Fruit fly (Drosophila melanogaster) whole organism, pupa: Measurements from ENCODE around the gene CG10970.

Source experiments
- CG10348 ChIP-seq: fragments of 200-800 bp; sonication (Bioruptor generic); IDR thresholded peaks from 2 replicates; pipeline ENCODE4 v1.3.6; 2022; ENCODE audit warnings: missing biosample characterization, missing genetic modification characterization
- CG12605 ChIP-seq: fragments of 200-800 bp; sonication (Bioruptor generic); IDR thresholded peaks from 2 replicates; pipeline ENCODE4 v1.3.6; 2022; ENCODE audit warnings: missing biosample characterization, missing genetic modification characterization
- CG13204 ChIP-seq: fragments of 200-800 bp; sonication (Bioruptor generic); optimal IDR thresholded peaks from 2 replicates; lab custom pipeline; 2018; ENCODE audit warnings: missing biosample characterization, mild to moderate bottlenecking, missing genetic modification characterization, moderate library complexity
- CG14655 ChIP-seq: fragments of 200-800 bp; sonication (Bioruptor generic); optimal IDR thresholded peaks from 3 replicates; lab custom pipeline; 2017; ENCODE audit warnings: mild to moderate bottlenecking, missing biosample characterization, missing genetic modification reagents, missing genetic modification characterization
- CG15710 ChIP-seq: fragments of 200-800 bp; sonication (Bioruptor generic); optimal IDR thresholded peaks from 2 replicates; lab custom pipeline; 2018; ENCODE audit warnings: missing biosample characterization, mild to moderate bottlenecking, missing genetic modification characterization, moderate library complexity
- CG17806 ChIP-seq: fragments of 200-800 bp; sonication (Bioruptor generic); optimal IDR thresholded peaks from 2 replicates; lab custom pipeline; 2018; ENCODE audit warnings: missing biosample characterization, mild to moderate bottlenecking, missing genetic modification characterization, moderate library complexity
- CG32121 ChIP-seq: fragments of 200-800 bp; sonication (Bioruptor generic); IDR thresholded peaks from 2 replicates; pipeline ENCODE4 v1.3.6; 2022; ENCODE audit warnings: missing biosample characterization, missing genetic modification characterization
- CG34367 ChIP-seq: fragments of 200-800 bp; sonication (Bioruptor generic); optimal IDR thresholded peaks from 2 replicates; lab custom pipeline; 2018; ENCODE audit warnings: missing biosample characterization, mild to moderate bottlenecking, missing genetic modification characterization
- CG4496 ChIP-seq: fragments of 200-800 bp; sonication (Bioruptor generic); IDR thresholded peaks from 3 replicates; pipeline ENCODE4 v1.3.6; 2022; ENCODE audit warnings: missing biosample characterization, missing genetic modification characterization
- CG8159 ChIP-seq: fragments of 200-800 bp; sonication (Bioruptor generic); optimal IDR thresholded peaks from 3 replicates; lab custom pipeline; 2018; ENCODE audit warnings: missing biosample characterization, mild to moderate bottlenecking, missing genetic modification characterization, moderate library complexity
- CG8301 ChIP-seq: fragments of 200-800 bp; sonication (Bioruptor generic); optimal IDR thresholded peaks from 2 replicates; lab custom pipeline; 2018; ENCODE audit warnings: missing biosample characterization, mild to moderate bottlenecking, missing genetic modification characterization
- CG9948 ChIP-seq: fragments of 200-800 bp; sonication (Bioruptor generic); optimal IDR thresholded peaks from 2 replicates; lab custom pipeline; 2018; ENCODE audit warnings: missing biosample characterization, mild to moderate bottlenecking, missing genetic modification characterization, moderate library complexity
- D1 ChIP-seq: fragments of 200-800 bp; sonication (Bioruptor generic); optimal IDR thresholded peaks from 2 replicates; lab custom pipeline; 2018; ENCODE audit warnings: missing biosample characterization, mild to moderate bottlenecking, missing genetic modification characterization, moderate library complexity
- EcR ChIP-seq: fragments of 200-800 bp; sonication (Bioruptor generic); optimal IDR thresholded peaks from 3 replicates; lab custom pipeline; 2019; ENCODE audit warnings: missing biosample characterization, missing genetic modification characterization, mild to moderate bottlenecking, moderate library complexity, missing genetic modification reagents
- Ets98B ChIP-seq: fragments of 200-800 bp; sonication (Bioruptor generic); IDR thresholded peaks from 2 replicates; pipeline ENCODE4 v1.3.6; 2022; ENCODE audit warnings: missing biosample characterization, missing genetic modification characterization
- Pif1A ChIP-seq: fragments of 200-800 bp; sonication (Bioruptor generic); optimal IDR thresholded peaks from 3 replicates; lab custom pipeline; 2016; ENCODE audit warnings: missing biosample characterization, missing genetic modification characterization
- Pif1B ChIP-seq: fragments of 200-800 bp; sonication (Bioruptor generic); optimal IDR thresholded peaks from 3 replicates; lab custom pipeline; 2016; ENCODE audit warnings: missing biosample characterization, missing genetic modification characterization
- Snoo ChIP-seq: fragments of 200-800 bp; sonication (Bioruptor generic); optimal IDR thresholded peaks from 3 replicates; lab custom pipeline; 2017; ENCODE audit warnings: missing biosample characterization, mild to moderate bottlenecking, missing genetic modification characterization, inconsistent platforms
- fd96Ca ChIP-seq: fragments of 200-800 bp; sonication (Bioruptor generic); IDR thresholded peaks from 3 replicates; pipeline ENCODE4 v1.3.6; 2022; ENCODE audit warnings: missing biosample characterization, missing genetic modification characterization
- gl ChIP-seq: fragments of 200-800 bp; sonication (Bioruptor generic); optimal IDR thresholded peaks from 2 replicates; lab custom pipeline; 2018; ENCODE audit warnings: missing biosample characterization, mild to moderate bottlenecking, missing genetic modification characterization
- rn ChIP-seq: fragments of 200-800 bp; sonication (Bioruptor generic); IDR thresholded peaks from 2 replicates; pipeline ENCODE4 v1.3.6; 2022; ENCODE audit warnings: missing biosample characterization, missing genetic modification characterization

Gene CG10970

DNA sequence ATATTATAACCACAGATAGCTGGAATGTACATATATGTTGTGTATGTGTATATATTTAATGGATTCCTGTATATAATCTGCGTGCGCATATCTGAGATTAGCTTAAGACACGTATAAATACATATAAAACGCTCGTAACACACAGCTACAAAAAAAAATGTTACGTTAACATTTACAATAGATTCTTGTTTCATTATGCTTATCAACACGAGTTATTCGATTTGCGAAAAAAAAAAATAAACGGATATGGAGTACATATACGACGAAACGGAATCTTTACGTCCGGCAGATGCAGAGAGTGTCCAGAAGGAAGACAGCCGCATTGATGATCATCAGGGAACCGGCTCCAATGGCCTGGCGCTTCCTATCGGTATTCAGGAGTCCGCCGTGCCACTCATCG, at the start of gene CG10970:
Gene CG10970, minus strand, starts transcription at position 101 of the 400 bp plus-strand sequence.
- TF ChIP-seq Pif1B (GFP tag; lab: Kevin White, UChicago) (no peak), gl (tag; lab: Kevin White, UChicago) (no peak), CG8301 (tag; lab: Kevin White, UChicago) (no peak), CG15710 (no peak), CG17806 (tag; lab: Kevin White, UChicago) (no peak), CG32121 (GFP tag; lab: Robert Waterston, UW) (no peak), CG13204 (no peak), Ets98B (no peak), Snoo (tag; lab: Kevin White, UChicago) (no peak), Pif1A (GFP tag; lab: Kevin White, UChicago) (no peak), CG12605 (GFP tag; lab: Robert Waterston, UW) (no peak), rn (GFP tag; lab: Robert Waterston, UW) (no peak), CG9948 (tag; lab: Kevin White, UChicago) (no peak)

dm6 chrX:9119671-9120364, 48.6 kb upstream of the CG10970 start:
- TF ChIP-seq CG14655 (GFP tag; lab: Kevin White, UChicago) (peak; percentile 1), CG4496 (GFP tag; lab: Robert Waterston, UW) (no peak), gl (tag; lab: Kevin White, UChicago) (no peak)
- TF ChIP-seq, all 21 proteins: peak for 1

- TF ChIP-seq CG14655 (GFP tag; lab: Kevin White, UChicago), result peak; percentile 63
- TF ChIP-seq CG32121 (GFP tag; lab: Robert Waterston, UW), result no peak
- TF ChIP-seq Ets98B, result no peak
- peak; percentile 45 for TF ChIP-seq CG8301 (tag; lab: Kevin White, UChicago)
- TF ChIP-seq CG34367 (tag; lab: Kevin White, UChicago), result no peak
- no peak for TF ChIP-seq CG13204
- no peak for TF ChIP-seq Snoo (tag; lab: Kevin White, UChicago)
- TF ChIP-seq CG12605 (GFP tag; lab: Robert Waterston, UW), result no peak
- peak; percentile 46; the same call in 1 of the 3 replicates for TF ChIP-seq fd96Ca
- peak; percentile 18 for TF ChIP-seq CG17806 (tag; lab: Kevin White, UChicago)
- no peak for TF ChIP-seq CG10348 (GFP tag; lab: Robert Waterston, UW)
- no peak for TF ChIP-seq rn (GFP tag; lab: Robert Waterston, UW)
- TF ChIP-seq CG8159 (tag; lab: Kevin White, UChicago), result peak; percentile 47
- no peak for TF ChIP-seq Pif1A (GFP tag; lab: Kevin White, UChicago)
- TF ChIP-seq CG4496 (GFP tag; lab: Robert Waterston, UW), result 0 out of 3 replicates have a peak, but pooled peaks have one; percentile 38
Observed at dm6 chrX:9118961-9119633, 47.9 kb upstream of the CG10970 start.

dm6 chrX:9117831-9118230, 46.6 kb upstream of the CG10970 start:
- TF ChIP-seq CG34367 (tag; lab: Kevin White, UChicago) (no peak), D1 (no peak), CG15710 (no peak), Snoo (tag; lab: Kevin White, UChicago) (no peak), CG9948 (tag; lab: Kevin White, UChicago) (no peak), EcR (no peak), CG32121 (GFP tag; lab: Robert Waterston, UW) (no peak), Pif1A (GFP tag; lab: Kevin White, UChicago) (no peak), rn (GFP tag; lab: Robert Waterston, UW) (no peak), fd96Ca (no peak), Pif1B (GFP tag; lab: Kevin White, UChicago) (no peak), CG10348 (GFP tag; lab: Robert Waterston, UW) (no peak), Ets98B (no peak), gl (tag; lab: Kevin White, UChicago) (no peak), CG8159 (tag; lab: Kevin White, UChicago) (no peak), CG14655 (GFP tag; lab: Kevin White, UChicago) (no peak), CG12605 (GFP tag; lab: Robert Waterston, UW) (no peak), CG13204 (no peak)

DNA sequence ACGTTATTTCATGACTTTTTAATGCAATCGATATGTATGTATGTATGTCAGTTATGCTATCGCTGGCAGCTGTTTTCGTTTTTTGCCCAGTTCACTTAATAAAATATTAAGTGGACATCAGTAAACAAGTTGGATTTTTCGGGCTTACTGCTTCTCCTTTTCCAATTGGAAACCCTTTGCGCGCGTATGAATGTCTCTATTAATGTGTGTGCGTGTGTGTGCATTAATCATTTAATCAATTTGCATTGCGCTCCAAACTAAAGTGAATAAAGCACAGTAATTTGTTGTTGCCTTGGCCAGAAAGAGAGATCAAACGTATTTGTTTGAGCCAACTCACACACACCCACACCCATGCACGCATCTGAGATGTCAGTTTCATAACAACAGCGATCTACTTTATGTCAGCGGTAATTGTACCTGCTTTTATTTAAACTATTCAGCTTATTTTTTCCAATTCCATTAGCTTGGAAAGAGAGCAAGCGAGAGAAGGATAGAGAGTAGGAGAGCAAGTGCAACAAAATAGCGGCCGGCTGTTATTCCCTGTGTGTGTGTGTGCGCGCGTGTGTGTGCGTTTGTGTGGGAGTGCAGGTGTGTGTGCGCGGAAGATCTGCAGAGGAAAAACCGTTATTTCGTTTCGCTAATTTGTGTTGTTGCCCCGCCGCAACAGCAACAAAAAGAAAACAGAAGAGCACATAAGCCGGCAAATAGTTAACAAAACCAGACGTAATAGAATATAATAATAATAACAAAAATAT, 39.1 kb upstream of the CG10970 start:
- TF ChIP-seq CG32121 (GFP tag; lab: Robert Waterston, UW) (no peak), CG8159 (tag; lab: Kevin White, UChicago) (no peak), CG15710 (no peak), CG10348 (GFP tag; lab: Robert Waterston, UW) (no peak), CG8301 (tag; lab: Kevin White, UChicago) (no peak), CG17806 (tag; lab: Kevin White, UChicago) (no peak), gl (tag; lab: Kevin White, UChicago) (no peak)
